Fruit fly (Drosophila melanogaster) whole organism, pupa: Measurements from ENCODE around the gene CG11069.

Source experiments
- CG10348 ChIP-seq: fragments of 200-800 bp; sonication (Bioruptor generic); IDR thresholded peaks from 2 replicates; pipeline ENCODE4 v1.3.6; 2022; ENCODE audit warnings: missing biosample characterization, missing genetic modification characterization
- CG14655 ChIP-seq: fragments of 200-800 bp; sonication (Bioruptor generic); optimal IDR thresholded peaks from 3 replicates; lab custom pipeline; 2017; ENCODE audit warnings: mild to moderate bottlenecking, missing biosample characterization, missing genetic modification reagents, missing genetic modification characterization
- CG17806 ChIP-seq: fragments of 200-800 bp; sonication (Bioruptor generic); optimal IDR thresholded peaks from 2 replicates; lab custom pipeline; 2018; ENCODE audit warnings: missing biosample characterization, mild to moderate bottlenecking, missing genetic modification characterization, moderate library complexity
- Ets98B ChIP-seq: fragments of 200-800 bp; sonication (Bioruptor generic); IDR thresholded peaks from 2 replicates; pipeline ENCODE4 v1.3.6; 2022; ENCODE audit warnings: missing biosample characterization, missing genetic modification characterization
- Pif1B ChIP-seq: fragments of 200-800 bp; sonication (Bioruptor generic); optimal IDR thresholded peaks from 3 replicates; lab custom pipeline; 2016; ENCODE audit warnings: missing biosample characterization, missing genetic modification characterization
- fd96Ca ChIP-seq: fragments of 200-800 bp; sonication (Bioruptor generic); IDR thresholded peaks from 3 replicates; pipeline ENCODE4 v1.3.6; 2022; ENCODE audit warnings: missing biosample characterization, missing genetic modification characterization
- rn ChIP-seq: fragments of 200-800 bp; sonication (Bioruptor generic); IDR thresholded peaks from 2 replicates; pipeline ENCODE4 v1.3.6; 2022; ENCODE audit warnings: missing biosample characterization, missing genetic modification characterization

DNA sequence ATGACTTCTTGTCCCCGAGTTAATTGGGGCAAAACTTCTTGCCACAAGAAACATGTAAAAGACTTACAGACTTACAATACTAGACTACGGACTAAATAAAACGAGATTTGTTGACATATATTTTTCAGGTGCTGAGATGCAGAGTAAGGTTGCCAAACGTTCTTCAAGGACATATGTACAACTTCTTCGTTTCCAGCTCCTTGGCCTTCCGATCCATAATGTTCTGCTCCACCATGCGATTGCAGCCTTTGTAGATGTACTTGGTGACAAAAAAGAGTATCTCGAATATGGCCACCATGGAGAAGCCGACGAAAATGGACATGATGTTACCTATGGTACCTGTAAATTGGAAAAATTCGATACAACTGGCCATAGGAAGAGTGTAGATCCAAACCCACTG, 37.1 kb upstream of the CG11069 start, which contains the start of gene CAH4:
- TF ChIP-seq CG10348 (GFP tag; lab: Robert Waterston, UW) (no peak), rn (GFP tag; lab: Robert Waterston, UW) (no peak), CG17806 (tag; lab: Kevin White, UChicago) (no peak), fd96Ca (GFP tag; lab: Robert Waterston, UW) (no peak), CG14655 (GFP tag; lab: Kevin White, UChicago) (no peak), Ets98B (GFP tag; lab: Robert Waterston, UW) (no peak), Pif1B (GFP tag; lab: Kevin White, UChicago) (no peak)
